Fruit fly (Drosophila melanogaster) whole organism: ENCODE results near the gene Gr22b.

ENCODE experiments used
- CG8478 ChIP-seq: fragments of >200 bp; optimal IDR thresholded peaks from 2 replicates; lab custom pipeline; 2018; ENCODE audit warnings: inconsistent platforms
- EcR ChIP-seq, 2 experiments: fragments of >200 bp; optimal IDR thresholded peaks; 2 replicates each; lab custom pipeline; 2017; ENCODE audit warnings: missing biosample characterization in 2 of 2, missing genetic modification characterization in 2 of 2, missing genetic modification reagents in 2 of 2
- usp ChIP-seq: fragments of >200 bp; optimal IDR thresholded peaks from 2 replicates; lab custom pipeline; 2017; ENCODE audit warnings: missing biosample characterization, missing genetic modification characterization, mixed read lengths

DNA sequence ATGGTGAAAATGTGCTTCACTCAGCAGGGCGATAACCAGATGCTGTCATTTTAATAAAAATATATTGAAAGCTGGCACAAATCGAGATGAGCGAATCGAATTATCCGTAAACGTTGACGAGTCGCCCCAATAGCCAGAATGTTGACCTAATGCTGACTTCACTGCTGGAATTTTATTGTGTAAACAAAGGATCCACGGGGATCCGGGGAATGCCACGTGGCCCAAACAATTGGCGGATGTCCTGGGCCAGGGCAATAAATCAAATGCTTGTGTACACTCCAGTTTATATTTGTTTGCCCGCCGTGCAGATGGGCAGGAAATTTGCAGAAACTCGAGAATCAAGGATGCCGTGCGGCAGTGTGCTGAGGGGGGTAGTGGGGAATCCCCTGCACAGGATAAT is 5.1 kb downstream of the Gr22b start:
- TF ChIP-seq CG8478 (lab: Kevin White, UChicago): no peak
- no peak for TF ChIP-seq EcR (GFP tag; optimal IDR thresholded peaks at IDR 0.05; lab: Kevin White, UChicago)
- no peak for TF ChIP-seq usp
